Worm (Caenorhabditis elegans): ENCODE measurements around the gene mkk-4.

ce11 chrX:10053742-10054409 lies 26.2 kb downstream of the mkk-4 start, which contains the start of gene cbs-1:
- TF ChIP-seq lin-11 (tag; optimal IDR thresholded peaks at IDR 0.05) (no peak), hlh-6 (tag; optimal IDR thresholded peaks at IDR 0.05) (no peak), unc-42 (tag; optimal IDR thresholded peaks at IDR 0.05) (no peak), elt-4 (tag; optimal IDR thresholded peaks at IDR 0.05) (no peak), pha-4 (tag; optimal IDR thresholded peaks at IDR 0.05) (no peak), che-1 (tag; optimal IDR thresholded peaks at IDR 0.05) (no peak), ceh-22 (tag; optimal IDR thresholded peaks at IDR 0.05) (no peak), ets-4 (tag; optimal IDR thresholded peaks at IDR 0.05) (no peak), ama-1 (optimal IDR thresholded peaks at IDR 0.05) (no peak)

Data from whole organism, late embryonic.